Worm (Caenorhabditis elegans): ENCODE data around the gene idpb-2.
"Not testable (repeated sequence)": the region's sequence is repeated elsewhere in the genome, so short reads cannot be mapped to it uniquely, and the experiment has no call there.

The idpb-2 gene

ce11 chrII:5069525-5069924 lies at the start of gene idpb-2:
Gene idpb-2, minus strand, starts transcription at chrII:5069625.
- no peak for TF ChIP-seq unc-62 (GFP tag; optimal IDR thresholded peaks at IDR 0.05)

- TF ChIP-seq unc-62 (GFP tag; optimal IDR thresholded peaks at IDR 0.05) = no peak
Measured at ce11 chrII:5115733-5116132, 46.3 kb upstream of the idpb-2 start, which contains the start of gene srsy-1. Gene srsy-1, plus strand, starts transcription at chrII:5116033.

- not testable (repeated sequence) for TF ChIP-seq unc-62 (GFP tag; optimal IDR thresholded peaks at IDR 0.05)
Measured at ce11 chrII:5115235-5115634, 45.8 kb upstream of the idpb-2 start, which contains the start of gene msp-74. Gene msp-74, minus strand, starts transcription at chrII:5115335.

ce11 chrII:5112082-5112481 lies 42.7 kb upstream of the idpb-2 start, which contains the start of gene F09C12.8:
Gene F09C12.8, plus strand, starts transcription at chrII:5112382.
- no peak for TF ChIP-seq unc-62 (GFP tag; optimal IDR thresholded peaks at IDR 0.05)

- no peak for TF ChIP-seq unc-62 (GFP tag; optimal IDR thresholded peaks at IDR 0.05)
Measured at ce11 chrII:5109693-5110092, 40.3 kb upstream of the idpb-2 start, which contains the start of gene F09C12.2. Gene F09C12.2, plus strand, starts transcription at chrII:5110012.

ce11 chrII:5105020-5105419 lies 35.6 kb upstream of the idpb-2 start:
- TF ChIP-seq unc-62 (GFP tag; optimal IDR thresholded peaks at IDR 0.05) = no peak

ce11 chrII:5103784-5104457 lies 34.5 kb upstream of the idpb-2 start, which contains the start of the genes C04G6.11 and mpk-2:
Gene C04G6.11, minus strand, starts transcription at chrII:5103834.
Gene mpk-2, plus strand, starts transcription at chrII:5104118.
- TF ChIP-seq unc-62 (GFP tag; optimal IDR thresholded peaks at IDR 0.05) = no peak

ce11 chrII:5103189-5103588 lies 33.8 kb upstream of the idpb-2 start:
- TF ChIP-seq unc-62 (GFP tag; optimal IDR thresholded peaks at IDR 0.05) = no peak

ce11 chrII:5101701-5102100 lies 32.3 kb upstream of the idpb-2 start, which contains the start of the genes idpb-3 and idpb-1:
Gene idpb-3, minus strand, starts transcription at chrII:5101801.
Gene idpb-1, plus strand, starts transcription at chrII:5101984.
- TF ChIP-seq unc-62 (GFP tag; optimal IDR thresholded peaks at IDR 0.05) = no peak

- no peak for TF ChIP-seq unc-62 (GFP tag; optimal IDR thresholded peaks at IDR 0.05)
Measured at ce11 chrII:5099649-5100048, 30.2 kb upstream of the idpb-2 start, which contains the start of gene C04G6.6. Gene C04G6.6, minus strand, starts transcription at chrII:5099749.

- no peak for TF ChIP-seq unc-62 (GFP tag; optimal IDR thresholded peaks at IDR 0.05)
Measured at ce11 chrII:5099034-5099433, 29.6 kb upstream of the idpb-2 start.

ce11 chrII:5093945-5094344 lies 24.5 kb upstream of the idpb-2 start, which contains the start of gene C04G6.13:
Gene C04G6.13, plus strand, starts transcription at chrII:5094245.
- no peak for TF ChIP-seq unc-62 (GFP tag; optimal IDR thresholded peaks at IDR 0.05)

ce11 chrII:5092362-5093281 lies 23.2 kb upstream of the idpb-2 start, which contains the start of gene C04G6.2:
Gene C04G6.2, plus strand, starts transcription at chrII:5093231.
- TF ChIP-seq unc-62 (GFP tag; optimal IDR thresholded peaks at IDR 0.05) = no peak

- TF ChIP-seq unc-62 (GFP tag; optimal IDR thresholded peaks at IDR 0.05) = no peak
Measured at ce11 chrII:5091640-5092243, 22.3 kb upstream of the idpb-2 start, which contains the start of gene pld-1. Gene pld-1, minus strand, starts transcription at chrII:5091690.

ce11 chrII:5086143-5086542 lies 16.7 kb upstream of the idpb-2 start:
- TF ChIP-seq unc-62 (GFP tag; optimal IDR thresholded peaks at IDR 0.05) = no peak
